Worm (Caenorhabditis elegans): ENCODE measurements around the gene ubc-7.

ubc-7 gene

DNA sequence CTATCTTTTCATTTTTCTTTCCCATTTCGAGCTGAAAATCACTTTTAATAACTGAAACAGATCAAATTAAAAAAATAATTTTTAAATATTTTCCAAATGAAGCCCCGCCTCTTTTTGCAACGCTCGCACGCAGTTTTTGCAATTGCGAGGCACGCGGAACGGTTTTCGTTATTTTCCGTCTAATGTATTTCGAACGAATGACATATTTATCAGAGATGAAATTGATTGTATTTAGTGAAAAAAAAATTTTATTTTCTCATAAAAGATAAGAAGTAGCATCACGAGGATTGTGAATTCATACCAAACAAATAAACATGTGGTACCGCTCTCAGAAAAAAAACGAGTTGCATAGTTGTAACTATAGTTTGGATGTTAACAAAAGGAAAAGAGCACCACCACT lies 1.1 kb downstream of the ubc-7 start, which contains the start of gene rpac-19 (continued):
- no peak for TF ChIP-seq ceh-32 (tag; optimal IDR thresholded peaks at IDR 0.05; ENCODE audit: poor library complexity)
- no peak for TF ChIP-seq ces-1 (GFP tag; optimal IDR thresholded peaks at IDR 0.05)
- peak; percentile 80 for TF ChIP-seq nhr-102 (tag; optimal IDR thresholded peaks at IDR 0.05)
- peak; percentile 37 for TF ChIP-seq zfp-2 (tag; optimal IDR thresholded peaks at IDR 0.05)
- TF ChIP-seq nhr-42 (GFP tag; IDR thresholded peaks at IDR 0.05) = peak; percentile 38; the same call in 1 of the 2 replicates
- TF ChIP-seq unc-39 (tag; optimal IDR thresholded peaks at IDR 0.05) = no peak
- no peak for TF ChIP-seq lim-7 (GFP tag; IDR thresholded peaks at IDR 0.05)
- TF ChIP-seq gei-8 (GFP tag; optimal IDR thresholded peaks at IDR 0.05) = no peak
- TF ChIP-seq lin-13 (GFP tag; optimal IDR thresholded peaks at IDR 0.05) = peak; percentile 47
- peak; percentile 91 for TF ChIP-seq mes-2 (tag; optimal IDR thresholded peaks at IDR 0.05; ENCODE audit: poor library complexity, severe bottlenecking)
- TF ChIP-seq madf-9 (GFP tag; conservative IDR thresholded peaks at IDR 0.05) = no peak
- TF ChIP-seq vab-7 (GFP tag; IDR thresholded peaks at IDR 0.05) = 0 out of 2 replicates have a peak, but pooled peaks have one; percentile 37
- peak; percentile 71 for TF ChIP-seq dpl-1 (GFP tag; optimal IDR thresholded peaks at IDR 0.05)
- no peak for TF ChIP-seq aly-2 (tag; optimal IDR thresholded peaks at IDR 0.05)
- peak; percentile 83 for TF ChIP-seq ama-1 (optimal IDR thresholded peaks at IDR 0.05)
- peak; percentile 67 for TF ChIP-seq ctbp-1 (GFP tag; IDR thresholded peaks at IDR 0.05)
- TF ChIP-seq php-3 (GFP tag; IDR thresholded peaks at IDR 0.05) = peak; percentile 67; the same call in 1 of the 2 replicates
- no peak for TF ChIP-seq ceh-28 (tag; optimal IDR thresholded peaks at IDR 0.05)
- no peak for TF ChIP-seq mxl-2 (GFP tag; conservative IDR thresholded peaks at IDR 0.05)
- no peak for TF ChIP-seq hlh-11 (tag; optimal IDR thresholded peaks at IDR 0.05)
- TF ChIP-seq T20F7.1 (GFP tag; optimal IDR thresholded peaks at IDR 0.05) = peak; percentile 70
- no peak for TF ChIP-seq Y75B8A.6 (GFP tag; IDR thresholded peaks at IDR 0.05)
- TF ChIP-seq egl-43 (GFP tag; IDR thresholded peaks at IDR 0.05) = 0 out of 2 replicates have a peak, but pooled peaks have one; percentile 43
- no peak for TF ChIP-seq fkh-10 (GFP tag; optimal IDR thresholded peaks at IDR 0.05)
- no peak for TF ChIP-seq lir-3 (tag; optimal IDR thresholded peaks at IDR 0.05)
- no peak for TF ChIP-seq spr-3 (GFP tag; optimal IDR thresholded peaks at IDR 0.05)
- TF ChIP-seq zag-1 (tag; optimal IDR thresholded peaks at IDR 0.05) = no peak
- TF ChIP-seq lsy-2 (tag; optimal IDR thresholded peaks at IDR 0.05) = peak in 1 of 2 experiments; percentile 84
- TF ChIP-seq zip-11 (GFP tag; IDR thresholded peaks at IDR 0.05) = no peak
- peak; percentile 77 for TF ChIP-seq duxl-1 (tag; optimal IDR thresholded peaks at IDR 0.05; ENCODE audit: poor library complexity)
- peak; percentile 70 for TF ChIP-seq F49E8.2 (tag; optimal IDR thresholded peaks at IDR 0.05; ENCODE audit: borderline replicate concordance)
- TF ChIP-seq Y5F2A.4 (GFP tag; optimal IDR thresholded peaks at IDR 0.05) = no peak
- no peak for TF ChIP-seq ztf-11 (tag; optimal IDR thresholded peaks at IDR 0.05)
- peak; percentile 14 for TF ChIP-seq F37D6.2 (tag; optimal IDR thresholded peaks at IDR 0.05)
- TF ChIP-seq pha-4 (GFP tag; IDR thresholded peaks at IDR 0.05) = peak; percentile 81
- no peak for TF ChIP-seq pha-4 (tag; optimal IDR thresholded peaks at IDR 0.05)
- peak; percentile 31; the same call in 1 of the 2 replicates for TF ChIP-seq lin-1 (GFP tag; IDR thresholded peaks at IDR 0.05)
- peak; percentile 64 for TF ChIP-seq sdz-12 (GFP tag; optimal IDR thresholded peaks at IDR 0.05)
- peak; percentile 82 for TF ChIP-seq T26A8.4 (GFP tag; IDR thresholded peaks at IDR 0.05)
- peak; percentile 20 for TF ChIP-seq nhr-28 (tag; optimal IDR thresholded peaks at IDR 0.05)
- no peak for TF ChIP-seq lin-39 (tag; optimal IDR thresholded peaks at IDR 0.05)
- peak; percentile 9 to 56 for TF ChIP-seq daf-16 (GFP tag; optimal IDR thresholded peaks at IDR 0.05)
- peak; percentile 97 for TF ChIP-seq daf-16 (tag; optimal IDR thresholded peaks at IDR 0.05)
- TF ChIP-seq daf-8 (GFP tag; IDR thresholded peaks at IDR 0.05) = no peak
- TF ChIP-seq hif-1 (tag; optimal IDR thresholded peaks at IDR 0.05) = peak in 1 of 2 experiments; percentile 74
- TF ChIP-seq nhr-10 (tag; optimal IDR thresholded peaks at IDR 0.05) = peak; percentile 13
- TF ChIP-seq nhr-111 (GFP tag; optimal IDR thresholded peaks at IDR 0.05) = no peak
- TF ChIP-seq mdl-1 (tag; optimal IDR thresholded peaks at IDR 0.05) = peak in 1 of 2 experiments; percentile 33
- peak; percentile 64 for TF ChIP-seq F10B5.3 (tag; optimal IDR thresholded peaks at IDR 0.05)
- TF ChIP-seq ceh-82 (tag; optimal IDR thresholded peaks at IDR 0.05) = no peak
- TF ChIP-seq zip-2 (tag; optimal IDR thresholded peaks at IDR 0.05) = peak; percentile 54
